Worm (Caenorhabditis elegans): ENCODE results near the gene ndub-11.

- no peak for TF ChIP-seq lin-39 (tag; optimal IDR thresholded peaks at IDR 0.05)
- no peak for TF ChIP-seq elt-1 (tag; optimal IDR thresholded peaks at IDR 0.05)
Observed at ce11 chrIV:8133536-8133935, 3.5 kb upstream of the ndub-11 start, which contains the start of gene sph-1.
